Worm (Caenorhabditis elegans): ENCODE measurements around the gene F20A1.8.

F20A1.8 gene

ce11 chrV:7076161-7076560, 28.7 kb upstream of the F20A1.8 start (continued):
- TF ChIP-seq ces-1 (GFP tag; optimal IDR thresholded peaks at IDR 0.05): no peak
- TF ChIP-seq F37D6.2 (tag; optimal IDR thresholded peaks at IDR 0.05): no peak
- no peak for TF ChIP-seq nhr-102 (tag; optimal IDR thresholded peaks at IDR 0.05)
- no peak for TF ChIP-seq fos-1 (tag; optimal IDR thresholded peaks at IDR 0.05)
- no peak for TF ChIP-seq sdz-12 (GFP tag; optimal IDR thresholded peaks at IDR 0.05)
- TF ChIP-seq nhr-77 (tag; optimal IDR thresholded peaks at IDR 0.05): peak; percentile 33
- TF ChIP-seq daf-16 (GFP tag; optimal IDR thresholded peaks at IDR 0.05): no peak
- TF ChIP-seq daf-16 (tag; optimal IDR thresholded peaks at IDR 0.05): peak; percentile 87
- no peak for TF ChIP-seq spr-3 (GFP tag; optimal IDR thresholded peaks at IDR 0.05)
- TF ChIP-seq zag-1 (tag; optimal IDR thresholded peaks at IDR 0.05): no peak
- no peak for TF ChIP-seq duxl-1 (tag; optimal IDR thresholded peaks at IDR 0.05; ENCODE audit: poor library complexity)
- no peak for TF ChIP-seq lsy-2 (tag; optimal IDR thresholded peaks at IDR 0.05)
- TF ChIP-seq R02D3.7 (tag; optimal IDR thresholded peaks at IDR 0.05): no peak
- peak; percentile 20 for TF ChIP-seq hlh-11 (tag; optimal IDR thresholded peaks at IDR 0.05)
- no peak for TF ChIP-seq skn-1 (tag; optimal IDR thresholded peaks at IDR 0.05)
- peak in 1 of 2 experiments; percentile 25 for TF ChIP-seq hif-1 (tag; optimal IDR thresholded peaks at IDR 0.05)
- no peak for TF ChIP-seq nhr-11 (tag; optimal IDR thresholded peaks at IDR 0.05)
- peak; percentile 98 for TF ChIP-seq nhr-28 (tag; optimal IDR thresholded peaks at IDR 0.05)
- TF ChIP-seq hmg-1.1 (GFP tag; IDR thresholded peaks at IDR 0.05): no peak
- no peak for TF ChIP-seq egl-27 (tag; optimal IDR thresholded peaks at IDR 0.05)
- TF ChIP-seq mxl-2 (GFP tag; conservative IDR thresholded peaks at IDR 0.05): no peak
- TF ChIP-seq T26A8.4 (GFP tag; IDR thresholded peaks at IDR 0.05): no peak
- TF ChIP-seq aha-1 (tag): peak; percentile 91
- no peak for TF ChIP-seq F26F4.8 (GFP tag; conservative IDR thresholded peaks at IDR 0.05)
- TF ChIP-seq Y5F2A.4 (GFP tag; optimal IDR thresholded peaks at IDR 0.05): no peak
- TF ChIP-seq lim-7 (GFP tag; IDR thresholded peaks at IDR 0.05): no peak
- TF ChIP-seq zip-11 (GFP tag; IDR thresholded peaks at IDR 0.05): no peak
- TF ChIP-seq php-3 (GFP tag; IDR thresholded peaks at IDR 0.05): no peak
- TF ChIP-seq saeg-2 (GFP tag; IDR thresholded peaks at IDR 0.05): no peak
- TF ChIP-seq ama-1 (optimal IDR thresholded peaks at IDR 0.05): no peak
- no peak for TF ChIP-seq daf-19 (GFP tag; conservative IDR thresholded peaks at IDR 0.05)
- TF ChIP-seq lin-39 (tag; optimal IDR thresholded peaks at IDR 0.05): no peak
- TF ChIP-seq daf-12 (tag; optimal IDR thresholded peaks at IDR 0.05): no peak
- no peak for TF ChIP-seq Y75B8A.6 (GFP tag; IDR thresholded peaks at IDR 0.05)
- TF ChIP-seq dve-1 (tag; optimal IDR thresholded peaks at IDR 0.05; ENCODE audit: insufficient read depth): peak; percentile 60
- TF ChIP-seq lin-15B (tag; optimal IDR thresholded peaks at IDR 0.05): no peak
- no peak for TF ChIP-seq Y105C5A.15 (GFP tag; IDR thresholded peaks at IDR 0.05)
- no peak for TF ChIP-seq attf-4 (tag; optimal IDR thresholded peaks at IDR 0.05)
- TF ChIP-seq ceh-32 (tag; optimal IDR thresholded peaks at IDR 0.05; ENCODE audit: poor library complexity): no peak
- peak in 1 of 2 experiments; percentile 26 for TF ChIP-seq unc-62 (GFP tag; optimal IDR thresholded peaks at IDR 0.05 in 1 of 2)
- no peak for TF ChIP-seq unc-62 (tag; optimal IDR thresholded peaks at IDR 0.05)
- TF ChIP-seq mdl-1 (tag; optimal IDR thresholded peaks at IDR 0.05): no peak
- no peak for TF ChIP-seq ztf-11 (tag; optimal IDR thresholded peaks at IDR 0.05)
- TF ChIP-seq zfp-3 (GFP tag; conservative IDR thresholded peaks at IDR 0.05): no peak
- no peak for TF ChIP-seq madf-5 (GFP tag; IDR thresholded peaks at IDR 0.05)
- TF ChIP-seq ceh-82 (tag; optimal IDR thresholded peaks at IDR 0.05): no peak
